Fruit fly (Drosophila melanogaster): ENCODE measurements around the gene CG13698.
A peak's percentile ranks its signal among the peaks of the same experiment; 100 is the strongest.

The CG13698 gene

dm6 chr3L:18148418-18148973 lies 42.5 kb upstream of the CG13698 start, which contains the start of gene CG7330 (continued):
- TF ChIP-seq CG15011 (GFP tag; optimal IDR thresholded peaks at IDR 0.05): peak; percentile 90
- TF ChIP-seq hb (GFP tag; IDR thresholded peaks at IDR 0.05; ENCODE audit: partially characterized antibody): no peak
- TF ChIP-seq jing (GFP tag; optimal IDR thresholded peaks at IDR 0.05): peak; percentile 85
- TF ChIP-seq lmd (GFP tag; IDR thresholded peaks at IDR 0.05): peak; percentile 92
- peak; percentile 94; the same call in 2 of the 3 replicates for TF ChIP-seq so (GFP tag; IDR thresholded peaks at IDR 0.05)
- TF ChIP-seq corto (GFP tag; optimal IDR thresholded peaks at IDR 0.05): peak; percentile 20
- TF ChIP-seq Sox100B (GFP tag; optimal IDR thresholded peaks at IDR 0.05): peak; percentile 98
- peak; percentile 97 for TF ChIP-seq CG8924 (tag; optimal IDR thresholded peaks at IDR 0.05)
- TF ChIP-seq Myb (GFP tag; optimal IDR thresholded peaks at IDR 0.05): no peak
- no peak for TF ChIP-seq Spps (tag; optimal IDR thresholded peaks at IDR 0.05)
- no peak for TF ChIP-seq wek (GFP tag; optimal IDR thresholded peaks at IDR 0.05)
- TF ChIP-seq ranshi (GFP tag; IDR thresholded peaks at IDR 0.05): peak; percentile 81
- TF ChIP-seq CG15696 (tag; optimal IDR thresholded peaks at IDR 0.05): peak; percentile 54
- TF ChIP-seq nau (GFP tag; optimal IDR thresholded peaks at IDR 0.05): peak; percentile 92
- TF ChIP-seq nerfin-2 (GFP tag; IDR thresholded peaks at IDR 0.05; ENCODE audit: partially characterized antibody): no peak
- TF ChIP-seq CG8089 (GFP tag; optimal IDR thresholded peaks at IDR 0.05): no peak
- peak; percentile 29 for TF ChIP-seq CG13894 (tag; optimal IDR thresholded peaks at IDR 0.05)
- peak in 1 of 2 experiments; percentile 88 for TF ChIP-seq Dfd (GFP tag; optimal IDR thresholded peaks at IDR 0.05)
- TF ChIP-seq Lim3 (GFP tag; IDR thresholded peaks at IDR 0.05): 0 out of 2 replicates have a peak, but pooled peaks have one; percentile 44
- 0 out of 2 replicates have a peak, but pooled peaks have one; percentile 24 for TF ChIP-seq Poxn (GFP tag; IDR thresholded peaks at IDR 0.05)
- no peak for TF ChIP-seq Elba2 (GFP tag; optimal IDR thresholded peaks at IDR 0.05)
- peak; percentile 32; the same call in 1 of the 2 replicates for TF ChIP-seq CkIIα-i1 (GFP tag; IDR thresholded peaks at IDR 0.05)
- no peak for TF ChIP-seq CG4282 (GFP tag; optimal IDR thresholded peaks at IDR 0.05)
- TF ChIP-seq dm (GFP tag; optimal IDR thresholded peaks at IDR 0.05): no peak
- TF ChIP-seq gfzf (GFP tag; optimal IDR thresholded peaks at IDR 0.05): no peak
- TF ChIP-seq Oaz (GFP tag; IDR thresholded peaks at IDR 0.05): peak; percentile 80
- TF ChIP-seq zen2 (GFP tag; IDR thresholded peaks at IDR 0.05; ENCODE audit: partially characterized antibody): no peak
- TF ChIP-seq pita (GFP tag; optimal IDR thresholded peaks at IDR 0.05): no peak
- TF ChIP-seq MESR4 (GFP tag; optimal IDR thresholded peaks at IDR 0.05): no peak
- TF ChIP-seq jumu (GFP tag; optimal IDR thresholded peaks at IDR 0.05): no peak
- peak; percentile 25 for TF ChIP-seq Side (GFP tag; optimal IDR thresholded peaks at IDR 0.05)
- TF ChIP-seq CG17361 (GFP tag; IDR thresholded peaks at IDR 0.05): peak; percentile 98
- no peak for TF ChIP-seq CG3838 (GFP tag; optimal IDR thresholded peaks at IDR 0.05)
- no peak for TF ChIP-seq CG1832 (GFP tag; optimal IDR thresholded peaks at IDR 0.05)
- TF ChIP-seq h (optimal IDR thresholded peaks at IDR 0.05): no peak
- TF ChIP-seq CG11456 (GFP tag; IDR thresholded peaks at IDR 0.05): peak; percentile 79
- TF ChIP-seq CG10431 (GFP tag; optimal IDR thresholded peaks at IDR 0.05): peak; percentile 28
- TF ChIP-seq CHES-1-like (GFP tag; optimal IDR thresholded peaks at IDR 0.05): peak; percentile 57
- TF ChIP-seq CG30431 (GFP tag; optimal IDR thresholded peaks at IDR 0.05): peak; percentile 71
- peak; percentile 90 for TF ChIP-seq CG4424 (GFP tag; optimal IDR thresholded peaks at IDR 0.05)
- no peak for TF ChIP-seq Scr (GFP tag; IDR thresholded peaks at IDR 0.05; ENCODE audit: partially characterized antibody)
- peak; percentile 10 for TF ChIP-seq CG7786 (GFP tag; optimal IDR thresholded peaks at IDR 0.05)
- no peak for TF ChIP-seq CG14860 (GFP tag; IDR thresholded peaks at IDR 0.05; ENCODE audit: partially characterized antibody)
- 0 out of 2 replicates have a peak, but pooled peaks have one; percentile 40 for TF ChIP-seq sim (GFP tag; IDR thresholded peaks at IDR 0.05)
- peak; percentile 75; the same call in 2 of the 3 replicates for TF ChIP-seq ase (GFP tag; IDR thresholded peaks at IDR 0.05)
- TF ChIP-seq Antp (GFP tag; optimal IDR thresholded peaks at IDR 0.05): peak; percentile 31
- peak; percentile 90 for TF ChIP-seq CG8388 (GFP tag; optimal IDR thresholded peaks at IDR 0.05)
- no peak for TF ChIP-seq CG11398 (GFP tag; optimal IDR thresholded peaks at IDR 0.05)
- peak; percentile 71 for TF ChIP-seq Jarid2 (GFP tag; optimal IDR thresholded peaks at IDR 0.05)
- no peak; the same call in 1 of the 2 replicates for TF ChIP-seq dati (GFP tag; IDR thresholded peaks at IDR 0.05)
